Worm (Caenorhabditis elegans) whole organism, L2 larva: ENCODE data around the gene pgam-5.

Experiments
- Y55F3AM.14 ChIP-seq: fragments of 200-800 bp; sonication (Bioruptor generic); optimal IDR thresholded peaks from 2 replicates; lab custom pipeline; 2018; ENCODE audit warnings: mild to moderate bottlenecking, missing genetic modification characterization, missing compliant biosample characterization
- blmp-1 ChIP-seq: sonication (generic microtip); optimal IDR thresholded peaks from 2 replicates; lab custom pipeline; 2017; ENCODE audit warnings: missing genetic modification characterization, mild to moderate bottlenecking, missing compliant biosample characterization, antibody characterized with exemption, moderate library complexity; ENCODE audit not compliant: insufficient read depth
- elt-3 ChIP-seq: sonication (generic microtip); optimal IDR thresholded peaks from 2 replicates; lab custom pipeline; 2017; ENCODE audit warnings: missing biosample characterization, missing genetic modification characterization
- gmeb-1 ChIP-seq: fragments of 150-350 bp; optimal IDR thresholded peaks from 2 replicates; lab custom pipeline; 2014; ENCODE audit warnings: missing biosample characterization, missing genetic modification characterization
- nhr-11 ChIP-seq: fragments of 150-350 bp; optimal IDR thresholded peaks from 2 replicates; lab custom pipeline; 2014; ENCODE audit warnings: missing biosample characterization, missing genetic modification characterization
- nhr-237 ChIP-seq: fragments of 150-350 bp; optimal IDR thresholded peaks from 2 replicates; lab custom pipeline; 2014; ENCODE audit warnings: missing biosample characterization, missing genetic modification characterization
- sem-4 ChIP-seq: fragments of 150-350 bp; optimal IDR thresholded peaks from 2 replicates; lab custom pipeline; 2014; ENCODE audit warnings: missing biosample characterization, missing genetic modification reagents, missing genetic modification characterization
- unc-39 ChIP-seq: fragments of 150-350 bp; optimal IDR thresholded peaks from 2 replicates; lab custom pipeline; 2014; ENCODE audit warnings: missing biosample characterization, missing genetic modification characterization
- unc-62 ChIP-seq: fragments of 150-350 bp; optimal IDR thresholded peaks from 2 replicates; lab custom pipeline; 2014; ENCODE audit warnings: missing biosample characterization, missing genetic modification reagents, missing genetic modification characterization

DNA sequence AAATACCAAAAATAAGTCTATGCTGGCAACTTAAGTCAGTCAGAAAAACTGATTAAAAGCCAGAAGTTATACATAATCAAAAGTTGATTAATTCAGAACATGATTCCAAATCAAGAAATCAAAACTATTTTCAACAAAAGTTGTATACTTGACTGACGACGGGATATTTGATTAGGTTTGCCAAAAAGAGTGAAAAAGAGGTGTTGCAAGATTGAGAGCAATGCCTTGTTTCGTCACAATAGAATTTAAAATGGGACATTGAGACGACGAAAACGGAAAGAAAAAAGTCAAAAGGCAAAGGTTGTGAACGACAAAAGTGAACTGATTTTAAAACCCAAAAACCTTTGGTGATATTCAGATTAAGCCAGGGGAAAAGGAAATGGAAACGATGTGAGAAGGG lies 39.7 kb downstream of the pgam-5 start:
- TF ChIP-seq nhr-11 (tag; lab: Kevin White, UChicago) (no peak), sem-4 (tag; lab: Kevin White, UChicago) (no peak), unc-39 (tag; lab: Kevin White, UChicago) (no peak), Y55F3AM.14 (no peak), unc-62 (GFP tag; lab: Kevin White, UChicago) (no peak), elt-3 (tag; lab: Kevin White, UChicago) (no peak), gmeb-1 (tag; lab: Kevin White, UChicago) (no peak), nhr-237 (no peak), blmp-1 (tag; lab: Kevin White, UChicago) (no peak)
